Worm (Caenorhabditis elegans) whole organism, L4 larva: ENCODE measurements around the gene tag-153.

Source experiments
- F10B5.3 ChIP-seq: sonication (generic microtip); optimal IDR thresholded peaks from 2 replicates; lab custom pipeline; 2016; ENCODE audit warnings: mild to moderate bottlenecking, missing genetic modification characterization, missing compliant biosample characterization
- F37D6.2 ChIP-seq: sonication (generic microtip); optimal IDR thresholded peaks from 2 replicates; lab custom pipeline; 2016; ENCODE audit warnings: mild to moderate bottlenecking, missing genetic modification characterization, missing compliant biosample characterization
- F49E8.2 ChIP-seq: sonication (generic microtip); optimal IDR thresholded peaks from 2 replicates; lab custom pipeline; 2016; ENCODE audit warnings: missing compliant biosample characterization, mild to moderate bottlenecking, missing genetic modification characterization, borderline replicate concordance
- R02D3.7 ChIP-seq: fragments of 150-350 bp; sonication (generic microtip); optimal IDR thresholded peaks from 3 replicates; lab custom pipeline; 2014; ENCODE audit warnings: missing biosample characterization, missing genetic modification characterization
- Y105C5A.15 ChIP-seq: fragments of 200-800 bp; sonication (Bioruptor generic); IDR thresholded peaks from 2 replicates; pipeline ENCODE4 v1.3.6; 2022; ENCODE audit warnings: missing genetic modification characterization, missing compliant biosample characterization
- ZK337.2 ChIP-seq: fragments of 200-800 bp; sonication (Bioruptor generic); IDR thresholded peaks from 2 replicates; pipeline ENCODE4 v1.3.6; 2022; ENCODE audit warnings: missing genetic modification reagents, missing genetic modification characterization, missing compliant biosample characterization
- aha-1 ChIP-seq: fragments of 150-350 bp; peaks from one replicate; lab custom pipeline; 2014; ENCODE audit warnings: missing biosample characterization, missing genetic modification characterization
- attf-4 ChIP-seq: sonication (generic microtip); optimal IDR thresholded peaks from 3 replicates; lab custom pipeline; 2017; ENCODE audit warnings: missing biosample characterization, missing genetic modification characterization
- ces-1 ChIP-seq: fragments of 150-350 bp; sonication (generic microtip); optimal IDR thresholded peaks from 4 replicates; lab custom pipeline; 2014; ENCODE audit warnings: missing biosample characterization, missing genetic modification reagents, missing genetic modification characterization
- ctbp-1 ChIP-seq: fragments of 200-800 bp; sonication (Bioruptor generic); IDR thresholded peaks from 2 replicates; pipeline ENCODE4 v1.3.6; 2022; ENCODE audit warnings: missing genetic modification reagents, missing genetic modification characterization, missing compliant biosample characterization
- daf-12 ChIP-seq: fragments of 150-350 bp; optimal IDR thresholded peaks from 2 replicates; lab custom pipeline; 2014; ENCODE audit warnings: missing biosample characterization, missing genetic modification reagents, missing genetic modification characterization
- daf-16 ChIP-seq, 3 experiments: sonication (generic microtip); optimal IDR thresholded peaks; 2 replicates each; lab custom pipeline; 2016 to 2017; ENCODE audit warnings: missing genetic modification characterization in 3 of 3, missing genetic modification reagents in 3 of 3, mild to moderate bottlenecking in 2 of 3, missing compliant biosample characterization in 2 of 3, missing biosample characterization in 1 of 3, moderate library complexity in 1 of 3
- daf-8 ChIP-seq: fragments of 200-800 bp; sonication (Bioruptor generic); IDR thresholded peaks from 2 replicates; pipeline ENCODE4 v1.3.6; 2022; ENCODE audit warnings: missing genetic modification characterization, missing compliant biosample characterization
- dmd-6 ChIP-seq: fragments of 200-800 bp; sonication (Bioruptor generic); IDR thresholded peaks from 2 replicates; pipeline ENCODE4 v1.3.6; 2022; ENCODE audit warnings: missing genetic modification reagents, missing genetic modification characterization, missing compliant biosample characterization
- dmd-8 ChIP-seq: fragments of 200-800 bp; sonication (Bioruptor generic); IDR thresholded peaks from 2 replicates; pipeline ENCODE4 v1.3.6; 2022; ENCODE audit warnings: missing genetic modification characterization, missing compliant biosample characterization
- dmd-9 ChIP-seq: fragments of 200-800 bp; sonication (Bioruptor generic); IDR thresholded peaks from 2 replicates; pipeline ENCODE4 v1.3.6; 2022; ENCODE audit warnings: missing genetic modification reagents, missing genetic modification characterization, missing compliant biosample characterization
- duxl-1 ChIP-seq: sonication (generic microtip); optimal IDR thresholded peaks from 2 replicates; lab custom pipeline; 2016; ENCODE audit warnings: mild to moderate bottlenecking, missing genetic modification characterization, moderate library complexity, missing compliant biosample characterization; ENCODE audit not compliant: poor library complexity
- egl-27 ChIP-seq: sonication (generic microtip); optimal IDR thresholded peaks from 3 replicates; lab custom pipeline; 2017; ENCODE audit warnings: missing biosample characterization, missing genetic modification reagents, missing genetic modification characterization
- egl-43 ChIP-seq: fragments of 200-800 bp; sonication (Bioruptor generic); IDR thresholded peaks from 2 replicates; pipeline ENCODE4 v1.3.6; 2022; ENCODE audit warnings: missing genetic modification reagents, missing genetic modification characterization, missing compliant biosample characterization
- gei-8 ChIP-seq: fragments of 200-800 bp; sonication (Bioruptor generic); optimal IDR thresholded peaks from 2 replicates; lab custom pipeline; 2018; ENCODE audit warnings: mild to moderate bottlenecking, missing genetic modification characterization, missing compliant biosample characterization
- jun-1 ChIP-seq: fragments of 150-350 bp; optimal IDR thresholded peaks from 2 replicates; lab custom pipeline; 2014; ENCODE audit warnings: missing biosample characterization, missing genetic modification reagents, missing genetic modification characterization
- lim-7 ChIP-seq: fragments of 200-800 bp; sonication (Bioruptor generic); IDR thresholded peaks from 2 replicates; pipeline ENCODE4 v1.3.6; 2022; ENCODE audit warnings: missing genetic modification characterization, missing compliant biosample characterization
- lin-1 ChIP-seq: fragments of 200-800 bp; sonication (Bioruptor generic); IDR thresholded peaks from 2 replicates; pipeline ENCODE4 v1.3.6; 2022; ENCODE audit warnings: missing genetic modification reagents, missing genetic modification characterization, missing compliant biosample characterization
- lin-13 ChIP-seq: fragments of 150-350 bp; optimal IDR thresholded peaks from 2 replicates; lab custom pipeline; 2014; ENCODE audit warnings: missing biosample characterization, missing genetic modification reagents, missing genetic modification characterization
- lin-15B ChIP-seq: fragments of 150-350 bp; sonication (generic microtip); optimal IDR thresholded peaks from 3 replicates; lab custom pipeline; 2014; ENCODE audit warnings: missing biosample characterization, missing genetic modification characterization
- lin-38 ChIP-seq: fragments of 200-800 bp; sonication (Bioruptor generic); IDR thresholded peaks from 2 replicates; pipeline ENCODE4 v1.3.6; 2022; ENCODE audit warnings: missing genetic modification reagents, missing genetic modification characterization, missing compliant biosample characterization
- lir-3 ChIP-seq: sonication (generic microtip); optimal IDR thresholded peaks from 2 replicates; lab custom pipeline; 2016; ENCODE audit warnings: mild to moderate bottlenecking, missing genetic modification characterization, missing compliant biosample characterization
- mdl-1 ChIP-seq, 2 experiments: fragments of 150-350 bp in 1 of 2; sonication (generic microtip) in 1 of 2; optimal IDR thresholded peaks; 2 replicates each; lab custom pipeline; 2014 to 2017; ENCODE audit warnings: missing biosample characterization in 2 of 2, missing genetic modification characterization in 2 of 2
- mdt-29 ChIP-seq: fragments of 200-800 bp; sonication (Bioruptor generic); IDR thresholded peaks from 2 replicates; pipeline ENCODE4 v1.3.6; 2022; ENCODE audit warnings: missing genetic modification reagents, missing genetic modification characterization, missing compliant biosample characterization
- mep-1 ChIP-seq: fragments of 150-350 bp; sonication (generic microtip); optimal IDR thresholded peaks from 3 replicates; lab custom pipeline; 2014; ENCODE audit warnings: missing biosample characterization, missing genetic modification characterization
- mxl-2 ChIP-seq: fragments of 200-800 bp; sonication (Bioruptor generic); conservative IDR thresholded peaks from 2 replicates; pipeline ENCODE4 v1.3.6; 2022; ENCODE audit warnings: missing genetic modification reagents, missing genetic modification characterization, missing compliant biosample characterization
- mxl-3 ChIP-seq: fragments of 200-800 bp; sonication (Bioruptor generic); optimal IDR thresholded peaks from 2 replicates; lab custom pipeline; 2018; ENCODE audit warnings: mild to moderate bottlenecking, missing genetic modification characterization, missing compliant biosample characterization
- nhr-10 ChIP-seq: fragments of 150-350 bp; optimal IDR thresholded peaks from 2 replicates; lab custom pipeline; 2014; ENCODE audit warnings: missing biosample characterization, missing genetic modification characterization
- nhr-237 ChIP-seq: sonication (generic microtip); optimal IDR thresholded peaks from 2 replicates; lab custom pipeline; 2017; ENCODE audit warnings: missing biosample characterization, missing genetic modification characterization
- nhr-25 ChIP-seq: sonication (generic microtip); optimal IDR thresholded peaks from 2 replicates; lab custom pipeline; 2017; ENCODE audit warnings: missing genetic modification characterization, mild to moderate bottlenecking, missing compliant biosample characterization, antibody characterized with exemption, moderate library complexity, borderline replicate concordance; ENCODE audit not compliant: insufficient read depth
- nhr-41 ChIP-seq: fragments of 200-800 bp; sonication (Bioruptor generic); IDR thresholded peaks from 2 replicates; pipeline ENCODE4 v1.3.6; 2022; ENCODE audit warnings: missing genetic modification reagents, missing genetic modification characterization, missing compliant biosample characterization
- nhr-6 ChIP-seq: fragments of 150-350 bp; optimal IDR thresholded peaks from 2 replicates; lab custom pipeline; 2014; ENCODE audit warnings: missing biosample characterization, missing genetic modification characterization
- pha-4 ChIP-seq, 2 experiments: fragments of 150-350 bp in 1 of 2; fragments of 200-800 bp in 1 of 2; sonication (Bioruptor generic) in 1 of 2; IDR thresholded peaks in 1 of 2; optimal IDR thresholded peaks in 1 of 2; 2 replicates each; pipeline versions ENCODE4 v1.3.6 to Lab custom; 2014 to 2022; ENCODE audit warnings: missing genetic modification characterization in 2 of 2, missing genetic modification reagents in 2 of 2, missing biosample characterization in 1 of 2, missing compliant biosample characterization in 1 of 2
- php-3 ChIP-seq: fragments of 200-800 bp; sonication (Bioruptor generic); IDR thresholded peaks from 2 replicates; pipeline ENCODE4 v1.3.6; 2022; ENCODE audit warnings: missing genetic modification reagents, missing genetic modification characterization, missing compliant biosample characterization
- pqm-1 ChIP-seq: sonication (generic microtip); optimal IDR thresholded peaks from 2 replicates; lab custom pipeline; 2017; ENCODE audit warnings: missing biosample characterization, missing genetic modification characterization
- saeg-2 ChIP-seq: fragments of 200-800 bp; sonication (Bioruptor generic); IDR thresholded peaks from 2 replicates; pipeline ENCODE4 v1.3.6; 2022; ENCODE audit warnings: missing genetic modification reagents, missing genetic modification characterization, missing compliant biosample characterization
- snpc-1.2 ChIP-seq: fragments of 200-800 bp; sonication (Bioruptor generic); IDR thresholded peaks from 2 replicates; pipeline ENCODE4 v1.3.6; 2022; ENCODE audit warnings: missing genetic modification reagents, missing genetic modification characterization, missing compliant biosample characterization
- spr-1 ChIP-seq: sonication (generic microtip); optimal IDR thresholded peaks from 2 replicates; lab custom pipeline; 2016; ENCODE audit warnings: mild to moderate bottlenecking, missing genetic modification characterization, missing compliant biosample characterization
- tag-97 ChIP-seq: fragments of 200-800 bp; sonication (Bioruptor generic); IDR thresholded peaks from 2 replicates; pipeline ENCODE4 v1.3.6; 2022; ENCODE audit warnings: missing genetic modification characterization, missing compliant biosample characterization
- tra-1 ChIP-seq: fragments of 200-800 bp; sonication (Bioruptor generic); IDR thresholded peaks from 2 replicates; pipeline ENCODE4 v1.3.6; 2022; ENCODE audit warnings: missing genetic modification reagents, missing genetic modification characterization, missing compliant biosample characterization
- zfp-3 ChIP-seq: fragments of 200-800 bp; sonication (Bioruptor generic); conservative IDR thresholded peaks from 2 replicates; pipeline ENCODE4 v1.3.6; 2022; ENCODE audit warnings: missing genetic modification reagents, missing genetic modification characterization, missing compliant biosample characterization
- zip-2 ChIP-seq: fragments of 150-350 bp; optimal IDR thresholded peaks from 2 replicates; lab custom pipeline; 2014; ENCODE audit warnings: missing biosample characterization, missing genetic modification characterization
- ztf-11 ChIP-seq: fragments of 150-350 bp; optimal IDR thresholded peaks from 2 replicates; lab custom pipeline; 2014; ENCODE audit warnings: missing biosample characterization, missing genetic modification characterization
- ztf-7 ChIP-seq: fragments of 150-350 bp; optimal IDR thresholded peaks from 2 replicates; lab custom pipeline; 2014; ENCODE audit warnings: missing biosample characterization, missing genetic modification characterization

The tag-153 gene

ce11 chrV:9322886-9323285 lies at the start of gene tag-153:
tag-153 (plus strand) TSS chrV:9323085.
- no peak for TF ChIP-seq F37D6.2 (tag; lab: Kevin White, UChicago)
- no peak for TF ChIP-seq dmd-6 (GFP tag; lab: Robert Waterston, UW)
- TF ChIP-seq jun-1 (tag; lab: Kevin White, UChicago) = no peak
- TF ChIP-seq nhr-237 = no peak
- TF ChIP-seq egl-43 (GFP tag; lab: Robert Waterston, UW) = no peak
- TF ChIP-seq zip-2 (tag; lab: Kevin White, UChicago) = no peak
- no peak for TF ChIP-seq attf-4 (tag; lab: Kevin White, UChicago)
- no peak for TF ChIP-seq nhr-6 (tag; lab: Kevin White, UChicago)
- TF ChIP-seq ztf-7 = no peak
- TF ChIP-seq mep-1 (tag; lab: Kevin White, UChicago) = no peak
- TF ChIP-seq pha-4 (GFP tag; IDR thresholded peaks at IDR 0.05; lab: Robert Waterston, UW) = no peak
- no peak for TF ChIP-seq pha-4 (tag; optimal IDR thresholded peaks at IDR 0.05; lab: Kevin White, UChicago)
- no peak for TF ChIP-seq pqm-1
- TF ChIP-seq mxl-2 = no peak
- no peak for TF ChIP-seq mdl-1 (tag; optimal IDR thresholded peaks at IDR 0.05; lab: Kevin White, UChicago)
- no peak for TF ChIP-seq ztf-11 (tag; lab: Kevin White, UChicago)

ce11 chrV:9273587-9273986 lies 49.3 kb upstream of the tag-153 start:
- TF ChIP-seq ces-1 (peak; percentile 39), F10B5.3 (tag; lab: Kevin White, UChicago) (no peak), gei-8 (no peak), lin-1 (GFP tag; lab: Robert Waterston, UW) (no peak), daf-16 (GFP tag; optimal IDR thresholded peaks at IDR 0.05; lab: Kevin White, UChicago) (peak in 1 of 2 experiments; percentile 46), daf-16 (tag; optimal IDR thresholded peaks at IDR 0.05; lab: Kevin White, UChicago) (no peak), lin-38 (GFP tag; lab: Robert Waterston, UW) (no peak), dmd-6 (GFP tag; lab: Robert Waterston, UW) (peak; percentile 54), R02D3.7 (no peak), nhr-25 (no peak), nhr-237 (no peak), lim-7 (GFP tag; lab: Robert Waterston, UW) (no peak), daf-12 (tag; lab: Kevin White, UChicago) (no peak), egl-27 (tag; lab: Kevin White, UChicago) (no peak), snpc-1.2 (GFP tag; lab: Robert Waterston, UW) (no peak), daf-8 (GFP tag; lab: Robert Waterston, UW) (no peak), zip-2 (tag; lab: Kevin White, UChicago) (no peak), aha-1 (tag; lab: Kevin White, UChicago) (peak; percentile 91), nhr-10 (tag; lab: Kevin White, UChicago) (no peak), mxl-2 (no peak), ztf-11 (tag; lab: Kevin White, UChicago) (no peak), php-3 (GFP tag; lab: Robert Waterston, UW) (no peak), tra-1 (GFP tag; lab: Robert Waterston, UW) (0 out of 2 replicates have a peak, but pooled peaks have one; percentile 23), ctbp-1 (GFP tag; lab: Robert Waterston, UW) (peak; percentile 81), mxl-3 (GFP tag; lab: Kevin White, UChicago) (peak; percentile 66), lir-3 (no peak), Y105C5A.15 (GFP tag; lab: Robert Waterston, UW) (no peak), zfp-3 (GFP tag; lab: Robert Waterston, UW) (no peak), spr-1 (no peak), duxl-1 (tag; lab: Kevin White, UChicago) (no peak), dmd-9 (GFP tag; lab: Robert Waterston, UW) (no peak), ZK337.2 (GFP tag; lab: Robert Waterston, UW) (no peak), F49E8.2 (tag; lab: Kevin White, UChicago) (no peak), dmd-8 (GFP tag; lab: Robert Waterston, UW) (no peak), mdt-29 (GFP tag; lab: Robert Waterston, UW) (no peak), mep-1 (tag; lab: Kevin White, UChicago) (peak; percentile 74), lin-15B (tag; lab: Kevin White, UChicago) (no peak), nhr-41 (no peak), saeg-2 (GFP tag; lab: Robert Waterston, UW) (no peak), tag-97 (GFP tag; lab: Robert Waterston, UW) (no peak), lin-13 (GFP tag; lab: Kevin White, UChicago) (no peak)
